Worm (Caenorhabditis elegans) whole organism, midembryonic: ENCODE data around the gene T22F7.4.

Source experiments
- T22C8.4 ChIP-seq: fragments of 200-800 bp; sonication (Bioruptor generic); IDR thresholded peaks from 2 replicates; pipeline ENCODE4 v1.3.6; 2022; ENCODE audit warnings: missing genetic modification characterization, missing compliant biosample characterization
- cog-1 ChIP-seq: sonication (generic microtip); optimal IDR thresholded peaks from 2 replicates; lab custom pipeline; 2016; ENCODE audit warnings: missing genetic modification characterization, missing compliant biosample characterization
- klf-2 ChIP-seq: fragments of 200-800 bp; sonication (Bioruptor generic); conservative IDR thresholded peaks from 2 replicates; pipeline ENCODE4 v1.3.6; 2022; ENCODE audit warnings: missing genetic modification reagents, missing genetic modification characterization, missing compliant biosample characterization
- med-1 ChIP-seq: sonication (generic microtip); optimal IDR thresholded peaks from 2 replicates; lab custom pipeline; 2017; ENCODE audit warnings: missing genetic modification characterization, mild to moderate bottlenecking, missing compliant biosample characterization, antibody characterized with exemption, missing genetic modification reagents; ENCODE audit not compliant: insufficient read depth
- ref-1 ChIP-seq: fragments of 200-800 bp; sonication (Bioruptor generic); conservative IDR thresholded peaks from 2 replicates; pipeline ENCODE4 v1.3.6; 2022; ENCODE audit warnings: missing genetic modification reagents, missing genetic modification characterization, missing compliant biosample characterization
- tab-1 ChIP-seq: fragments of 200-800 bp; sonication (Bioruptor generic); IDR thresholded peaks from 2 replicates; pipeline ENCODE4 v1.3.6; 2022; ENCODE audit warnings: missing genetic modification characterization, missing compliant biosample characterization
- ztf-23 ChIP-seq: fragments of 200-800 bp; sonication (Bioruptor generic); IDR thresholded peaks from 2 replicates; pipeline ENCODE4 v1.3.6; 2022; ENCODE audit warnings: missing genetic modification reagents, missing genetic modification characterization, missing compliant biosample characterization

DNA sequence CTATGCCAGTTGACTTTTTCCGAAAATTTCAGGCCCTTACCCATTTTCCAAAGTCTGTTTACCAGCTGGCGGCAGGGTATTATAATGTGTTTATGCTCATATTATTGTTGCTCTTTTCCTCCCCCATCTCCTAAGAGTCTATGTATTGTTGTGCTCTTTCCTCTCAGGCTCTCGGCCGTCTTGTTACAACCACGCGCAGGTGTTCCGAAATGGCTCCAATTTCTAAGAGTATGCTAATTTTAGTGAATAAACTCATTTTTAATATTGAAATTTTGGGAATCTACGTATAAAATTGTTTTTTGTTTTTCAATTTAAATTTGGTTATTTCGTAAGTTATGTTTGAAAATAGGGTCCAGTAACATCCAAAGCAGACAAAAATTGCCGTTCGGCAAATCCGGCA, 31.4 kb upstream of the T22F7.4 start:
- no peak for TF ChIP-seq med-1 (GFP tag; lab: Kevin White, UChicago)
- TF ChIP-seq ztf-23 (GFP tag; lab: Robert Waterston, UW): no peak
- TF ChIP-seq tab-1 (GFP tag; lab: Robert Waterston, UW): no peak
- no peak for TF ChIP-seq klf-2
- no peak for TF ChIP-seq cog-1 (tag; lab: Kevin White, UChicago)
- no peak for TF ChIP-seq ref-1 (GFP tag; lab: Robert Waterston, UW)
- no peak for TF ChIP-seq T22C8.4 (GFP tag; lab: Robert Waterston, UW)
